Worm (Caenorhabditis elegans) whole organism, midembryonic: Measurements from ENCODE around the gene F40A3.2.

Experiments
- T22C8.4 ChIP-seq: fragments of 200-800 bp; sonication (Bioruptor generic); IDR thresholded peaks from 2 replicates; pipeline ENCODE4 v1.3.6; 2022; ENCODE audit warnings: missing genetic modification characterization, missing compliant biosample characterization
- cog-1 ChIP-seq: sonication (generic microtip); optimal IDR thresholded peaks from 2 replicates; lab custom pipeline; 2016; ENCODE audit warnings: missing genetic modification characterization, missing compliant biosample characterization
- klf-2 ChIP-seq: fragments of 200-800 bp; sonication (Bioruptor generic); conservative IDR thresholded peaks from 2 replicates; pipeline ENCODE4 v1.3.6; 2022; ENCODE audit warnings: missing genetic modification reagents, missing genetic modification characterization, missing compliant biosample characterization

- no peak for TF ChIP-seq klf-2
- no peak for TF ChIP-seq T22C8.4 (GFP tag; lab: Robert Waterston, UW)
- no peak for TF ChIP-seq cog-1
These were observed 29.7 kb downstream of the F40A3.2 start for ce11 chrV:7908431-7908830.
